Worm (Caenorhabditis elegans): ENCODE measurements around the gene fbxa-150.

DNA sequence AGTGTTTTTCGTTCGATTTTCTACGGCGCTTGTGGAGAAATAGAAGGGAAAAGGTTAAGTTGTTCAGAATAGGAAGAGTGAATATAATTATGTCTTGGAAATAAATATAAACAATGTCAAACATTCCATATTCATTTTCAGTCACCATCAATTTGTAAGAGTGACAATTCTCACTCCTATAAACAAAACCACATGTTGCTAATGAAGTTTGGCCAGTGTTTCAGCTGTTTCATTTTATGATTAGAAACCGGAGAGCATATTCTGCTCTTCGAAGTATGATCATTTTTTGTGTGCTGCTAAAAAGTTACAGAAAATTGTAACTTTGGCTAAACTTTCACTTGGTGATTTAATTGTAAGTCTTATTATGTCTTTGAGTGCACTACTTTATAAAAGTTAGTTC lies 32.7 kb downstream of the fbxa-150 start, which contains the start of gene Y38H6C.21:
- TF ChIP-seq jun-1 (tag; optimal IDR thresholded peaks at IDR 0.05) = no peak
- TF ChIP-seq nhr-12 (tag; optimal IDR thresholded peaks at IDR 0.05) = no peak
- no peak for TF ChIP-seq Y116A8C.19 (tag; optimal IDR thresholded peaks at IDR 0.05; ENCODE audit: borderline replicate concordance)
- TF ChIP-seq nhr-85 (tag) = no peak
- no peak for TF ChIP-seq hlh-4 (tag; optimal IDR thresholded peaks at IDR 0.05)
- TF ChIP-seq efl-1 (optimal IDR thresholded peaks at IDR 0.05) = no peak
- no peak for TF ChIP-seq efl-1 (GFP tag; optimal IDR thresholded peaks at IDR 0.05 in 1 of 2)
- no peak for TF ChIP-seq sox-4 (tag; optimal IDR thresholded peaks at IDR 0.05)
- TF ChIP-seq egl-27 (tag; optimal IDR thresholded peaks at IDR 0.05) = no peak
- no peak for TF ChIP-seq skn-1 (tag; optimal IDR thresholded peaks at IDR 0.05)
- no peak for TF ChIP-seq aha-1 (tag; optimal IDR thresholded peaks at IDR 0.05)
- TF ChIP-seq fos-1 (tag; optimal IDR thresholded peaks at IDR 0.05) = no peak

Data from whole organism, L1 larva.